Worm (Caenorhabditis elegans) whole organism, L3 larva: ENCODE measurements around the gene C26E6.1.

Experiments
- ZK546.5 ChIP-seq: sonication (generic microtip); optimal IDR thresholded peaks from 2 replicates; lab custom pipeline; 2017; ENCODE audit warnings: missing biosample characterization, missing genetic modification characterization
- aly-2 ChIP-seq: fragments of 150-350 bp; optimal IDR thresholded peaks from 2 replicates; lab custom pipeline; 2014; ENCODE audit warnings: missing biosample characterization, missing genetic modification characterization
- ama-1 ChIP-seq: fragments of 150-350 bp; optimal IDR thresholded peaks from 2 replicates; lab custom pipeline; 2018
- ceh-16 ChIP-seq: sonication (generic microtip); optimal IDR thresholded peaks from 2 replicates; lab custom pipeline; 2017; ENCODE audit warnings: missing biosample characterization, missing genetic modification characterization
- ceh-82 ChIP-seq: fragments of 150-350 bp; optimal IDR thresholded peaks from 2 replicates; lab custom pipeline; 2014; ENCODE audit warnings: missing biosample characterization, missing genetic modification characterization
- daf-12 ChIP-seq: fragments of 150-350 bp; optimal IDR thresholded peaks from 2 replicates; lab custom pipeline; 2014; ENCODE audit warnings: missing biosample characterization, missing genetic modification reagents, missing genetic modification characterization
- egl-5 ChIP-seq: fragments of 150-350 bp; optimal IDR thresholded peaks from 2 replicates; lab custom pipeline; 2017; ENCODE audit warnings: missing biosample characterization, missing genetic modification reagents, missing genetic modification characterization, inconsistent platforms
- elt-1 ChIP-seq: fragments of 150-350 bp; optimal IDR thresholded peaks from 2 replicates; lab custom pipeline; 2014; ENCODE audit warnings: missing biosample characterization, missing genetic modification characterization
- elt-2 ChIP-seq: sonication (generic microtip); optimal IDR thresholded peaks from 2 replicates; lab custom pipeline; 2016; ENCODE audit warnings: missing genetic modification reagents, mild to moderate bottlenecking, missing genetic modification characterization, missing compliant biosample characterization
- elt-3 ChIP-seq, 3 experiments: fragments of 150-350 bp in 1 of 3; sonication (generic microtip) in 2 of 3; optimal IDR thresholded peaks; 2 replicates in 2 of 3; 4 replicates in 1 of 3; lab custom pipeline; 2014 to 2017; ENCODE audit warnings: missing biosample characterization in 3 of 3, missing genetic modification characterization in 3 of 3
- eor-1 ChIP-seq, 2 experiments: fragments of 150-350 bp; optimal IDR thresholded peaks; 2 replicates each; lab custom pipeline; 2014 to 2018; ENCODE audit warnings: missing biosample characterization in 2 of 2, missing genetic modification characterization in 2 of 2
- fkh-10 ChIP-seq: sonication (generic microtip); optimal IDR thresholded peaks from 2 replicates; lab custom pipeline; 2017; ENCODE audit warnings: missing biosample characterization, missing genetic modification reagents, missing genetic modification characterization
- fkh-2 ChIP-seq: fragments of 150-350 bp; optimal IDR thresholded peaks from 2 replicates; lab custom pipeline; 2014; ENCODE audit warnings: missing biosample characterization, missing genetic modification reagents, missing genetic modification characterization
- hmg-11 ChIP-seq: sonication (generic microtip); optimal IDR thresholded peaks from 2 replicates; lab custom pipeline; 2016; ENCODE audit warnings: missing genetic modification characterization, missing compliant biosample characterization
- jun-1 ChIP-seq: fragments of 150-350 bp; optimal IDR thresholded peaks from 2 replicates; lab custom pipeline; 2014; ENCODE audit warnings: missing biosample characterization, missing genetic modification reagents, missing genetic modification characterization
- lin-15B ChIP-seq: fragments of 150-350 bp; optimal IDR thresholded peaks from 2 replicates; lab custom pipeline; 2014; ENCODE audit warnings: missing biosample characterization, missing genetic modification characterization
- lin-39 ChIP-seq: fragments of 150-350 bp; optimal IDR thresholded peaks from 2 replicates; lab custom pipeline; 2018; ENCODE audit warnings: missing biosample characterization, missing genetic modification reagents, missing genetic modification characterization
- mdl-1 ChIP-seq: fragments of 150-350 bp; optimal IDR thresholded peaks from 2 replicates; lab custom pipeline; 2014; ENCODE audit warnings: missing biosample characterization, missing genetic modification characterization
- mml-1 ChIP-seq: fragments of 150-350 bp; sonication (generic microtip); optimal IDR thresholded peaks from 3 replicates; lab custom pipeline; 2014; ENCODE audit warnings: missing biosample characterization, missing genetic modification characterization
- nfya-1 ChIP-seq: sonication (generic microtip); optimal IDR thresholded peaks from 2 replicates; lab custom pipeline; 2017; ENCODE audit warnings: missing genetic modification characterization, mild to moderate bottlenecking, missing compliant biosample characterization, antibody characterized with exemption, moderate library complexity; ENCODE audit not compliant: insufficient read depth
- nhr-11 ChIP-seq: fragments of 150-350 bp; optimal IDR thresholded peaks from 2 replicates; lab custom pipeline; 2014; ENCODE audit warnings: missing biosample characterization, missing genetic modification characterization
- nhr-12 ChIP-seq: fragments of 150-350 bp; optimal IDR thresholded peaks from 2 replicates; lab custom pipeline; 2014; ENCODE audit warnings: missing biosample characterization, missing genetic modification characterization
- nhr-23 ChIP-seq: fragments of 150-350 bp; optimal IDR thresholded peaks from 2 replicates; lab custom pipeline; 2014; ENCODE audit warnings: missing biosample characterization, missing genetic modification reagents, missing genetic modification characterization
- nhr-237 ChIP-seq: fragments of 150-350 bp; optimal IDR thresholded peaks from 2 replicates; lab custom pipeline; 2014; ENCODE audit warnings: missing biosample characterization, missing genetic modification characterization
- nhr-25 ChIP-seq: sonication (generic microtip); optimal IDR thresholded peaks from 2 replicates; lab custom pipeline; 2017; ENCODE audit warnings: missing biosample characterization, missing genetic modification characterization
- nhr-28 ChIP-seq: fragments of 150-350 bp; optimal IDR thresholded peaks from 2 replicates; lab custom pipeline; 2014; ENCODE audit warnings: missing biosample characterization, missing genetic modification characterization
- nhr-43 ChIP-seq: sonication (generic microtip); optimal IDR thresholded peaks from 2 replicates; lab custom pipeline; 2016; ENCODE audit warnings: mild to moderate bottlenecking, missing genetic modification characterization, missing compliant biosample characterization; ENCODE audit not compliant: poor library complexity, severe bottlenecking
- nhr-76 ChIP-seq: fragments of 150-350 bp; sonication (generic microtip); optimal IDR thresholded peaks from 5 replicates; lab custom pipeline; 2014; ENCODE audit warnings: missing biosample characterization, missing genetic modification characterization
- nhr-77 ChIP-seq: fragments of 150-350 bp; optimal IDR thresholded peaks from 2 replicates; lab custom pipeline; 2014; ENCODE audit warnings: missing biosample characterization, missing genetic modification characterization
- pha-4 ChIP-seq: fragments of 150-350 bp; optimal IDR thresholded peaks from 2 replicates; lab custom pipeline; 2014; ENCODE audit warnings: missing biosample characterization, missing genetic modification reagents, missing genetic modification characterization
- pqm-1 ChIP-seq: fragments of 150-350 bp; optimal IDR thresholded peaks from 2 replicates; lab custom pipeline; 2017; ENCODE audit warnings: missing biosample characterization, missing genetic modification characterization, inconsistent platforms
- sea-2 ChIP-seq: fragments of 150-350 bp; sonication (generic microtip); optimal IDR thresholded peaks from 4 replicates; lab custom pipeline; 2014; ENCODE audit warnings: missing biosample characterization, missing genetic modification reagents, missing genetic modification characterization
- skn-1 ChIP-seq: fragments of 150-350 bp; optimal IDR thresholded peaks from 2 replicates; lab custom pipeline; 2014; ENCODE audit warnings: missing biosample characterization, missing genetic modification characterization
- snpc-4 ChIP-seq: fragments of 150-350 bp; optimal IDR thresholded peaks from 2 replicates; lab custom pipeline; 2014; ENCODE audit warnings: missing biosample characterization, missing genetic modification characterization
- tbx-2 ChIP-seq: sonication (generic microtip); optimal IDR thresholded peaks from 2 replicates; lab custom pipeline; 2016; ENCODE audit warnings: mild to moderate bottlenecking, missing genetic modification characterization, missing compliant biosample characterization
- unc-39 ChIP-seq: sonication (generic microtip); optimal IDR thresholded peaks from 4 replicates; lab custom pipeline; 2017; ENCODE audit warnings: missing biosample characterization, missing genetic modification characterization
- unc-62 ChIP-seq: fragments of 150-350 bp; sonication (generic microtip); optimal IDR thresholded peaks from 4 replicates; lab custom pipeline; 2014; ENCODE audit warnings: missing biosample characterization, missing genetic modification reagents, missing genetic modification characterization
- zag-1 ChIP-seq: fragments of 150-350 bp; optimal IDR thresholded peaks from 2 replicates; lab custom pipeline; 2014; ENCODE audit warnings: missing biosample characterization, missing genetic modification characterization
- ztf-11 ChIP-seq: fragments of 150-350 bp; optimal IDR thresholded peaks from 2 replicates; lab custom pipeline; 2014; ENCODE audit warnings: missing biosample characterization, missing genetic modification characterization
- ztf-4 ChIP-seq: fragments of 150-350 bp; optimal IDR thresholded peaks from 2 replicates; lab custom pipeline; 2014; ENCODE audit warnings: missing biosample characterization, missing genetic modification characterization

Gene C26E6.1

DNA sequence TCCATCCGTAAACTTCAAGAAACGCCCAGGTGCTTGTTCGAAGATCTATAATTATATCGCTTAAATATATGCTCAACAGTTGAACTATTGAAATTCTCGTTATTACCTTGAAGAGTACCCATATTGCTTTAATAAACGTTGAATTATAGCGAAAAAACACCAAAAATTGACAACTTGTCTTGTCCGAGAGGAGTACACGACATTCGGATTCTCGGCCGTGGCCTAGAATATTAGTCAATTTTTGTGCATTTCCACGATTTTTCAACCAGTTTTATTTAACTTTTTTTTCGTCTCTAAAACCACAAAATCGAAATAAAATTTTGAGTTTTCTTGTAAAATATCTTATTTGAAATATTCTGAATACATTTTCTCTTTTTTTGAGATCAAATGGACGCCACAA is 44.3 kb upstream of the C26E6.1 start, which contains the start of the genes F26F4.9 and cee-1:
Gene F26F4.9 (minus strand): TSS at position 205 of the 400 bp plus-strand sequence.
Gene cee-1 (plus strand): TSS at position 383 of the 400 bp plus-strand sequence.
- TF ChIP-seq aly-2 (tag; lab: Kevin White, UChicago) (no peak), ztf-11 (tag; lab: Kevin White, UChicago) (no peak), jun-1 (tag; lab: Kevin White, UChicago) (peak; percentile 22), ztf-4 (no peak), lin-15B (tag; lab: Kevin White, UChicago) (peak; percentile 80), pqm-1 (tag; lab: Kevin White, UChicago) (peak; percentile 43), hmg-11 (peak; percentile 33), nhr-43 (tag; lab: Kevin White, UChicago) (peak; percentile 90), skn-1 (tag; lab: Kevin White, UChicago) (no peak), elt-3 (tag; optimal IDR thresholded peaks at IDR 0.05; lab: Kevin White, UChicago) (no peak), nfya-1 (tag; lab: Kevin White, UChicago) (peak; percentile 65), elt-2 (tag; lab: Kevin White, UChicago) (peak; percentile 6), zag-1 (tag; lab: Kevin White, UChicago) (no peak), pha-4 (tag; lab: Kevin White, UChicago) (peak; percentile 71), eor-1 (tag; optimal IDR thresholded peaks at IDR 0.05; lab: Kevin White, UChicago) (no peak), ceh-82 (tag; lab: Kevin White, UChicago) (no peak), snpc-4 (tag; lab: Kevin White, UChicago) (peak; percentile 53), nhr-23 (peak; percentile 48)

DNA sequence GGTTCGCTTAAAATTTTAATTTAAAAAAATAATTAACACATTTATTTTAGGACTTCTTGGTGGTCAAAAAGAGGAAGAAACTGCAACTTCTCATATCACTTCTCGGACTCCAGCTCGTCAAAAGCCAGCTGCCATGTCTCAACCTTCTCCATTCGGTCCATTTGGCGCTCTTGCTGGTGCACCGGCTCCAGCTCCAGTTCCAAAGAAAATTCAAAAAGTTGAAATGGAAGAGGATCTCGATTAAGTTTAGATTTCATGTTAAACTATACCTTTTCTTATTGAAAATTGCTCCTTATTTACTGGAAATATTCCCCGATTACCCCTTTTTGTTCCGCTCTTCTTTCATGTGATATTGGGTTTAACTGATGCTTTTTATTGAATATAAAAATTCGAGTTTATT is 42.9 kb upstream of the C26E6.1 start:
- TF ChIP-seq ceh-16 (tag; lab: Kevin White, UChicago) (no peak), tbx-2 (tag; lab: Kevin White, UChicago) (no peak), nhr-76 (no peak), fkh-2 (tag; lab: Kevin White, UChicago) (no peak), nhr-237 (tag; lab: Kevin White, UChicago) (no peak), nfya-1 (tag; lab: Kevin White, UChicago) (no peak), mml-1 (tag; lab: Kevin White, UChicago) (no peak), nhr-28 (tag; lab: Kevin White, UChicago) (no peak), mdl-1 (tag; lab: Kevin White, UChicago) (no peak), egl-5 (tag; lab: Kevin White, UChicago) (no peak), nhr-43 (tag; lab: Kevin White, UChicago) (no peak), pha-4 (tag; lab: Kevin White, UChicago) (no peak), nhr-77 (no peak)

DNA sequence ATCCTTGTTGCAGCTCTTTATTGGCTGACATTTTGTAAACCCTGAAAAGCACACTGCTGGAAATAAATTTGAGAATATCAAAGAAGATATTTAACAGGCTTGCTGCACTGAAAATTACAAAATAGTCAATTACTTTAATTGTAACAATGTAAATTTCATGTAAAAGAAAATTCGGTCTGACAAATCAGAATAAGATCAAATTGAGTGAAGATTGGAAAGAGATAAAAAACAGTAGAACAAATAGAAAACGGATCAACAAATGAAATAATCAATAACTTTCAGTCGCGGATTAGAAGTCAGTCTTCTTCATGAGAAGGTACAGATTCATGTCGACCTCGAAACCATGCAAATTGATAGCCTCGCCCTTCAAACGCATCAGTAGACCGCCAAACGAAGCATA is 39.6 kb upstream of the C26E6.1 start, which contains the start of gene rars-1:
Gene rars-1 (minus strand): TSS at position 101 of the 400 bp plus-strand sequence.
- TF ChIP-seq mdl-1 (tag; lab: Kevin White, UChicago): no peak
- TF ChIP-seq fkh-2 (tag; lab: Kevin White, UChicago): no peak
- no peak for TF ChIP-seq unc-62 (GFP tag; lab: Kevin White, UChicago)
- TF ChIP-seq nhr-76: no peak
- TF ChIP-seq aly-2 (tag; lab: Kevin White, UChicago): no peak
- no peak for TF ChIP-seq lin-39
- TF ChIP-seq eor-1 (tag; optimal IDR thresholded peaks at IDR 0.05; lab: Kevin White, UChicago): no peak
- no peak for TF ChIP-seq elt-3 (tag; optimal IDR thresholded peaks at IDR 0.05; lab: Kevin White, UChicago)
- TF ChIP-seq lin-15B (tag; lab: Kevin White, UChicago): no peak
- no peak for TF ChIP-seq snpc-4 (tag; lab: Kevin White, UChicago)
- no peak for TF ChIP-seq elt-1 (tag; lab: Kevin White, UChicago)
- no peak for TF ChIP-seq ztf-11 (tag; lab: Kevin White, UChicago)
- no peak for TF ChIP-seq skn-1 (tag; lab: Kevin White, UChicago)
- no peak for TF ChIP-seq unc-39 (tag; lab: Kevin White, UChicago)
- TF ChIP-seq pqm-1 (tag; lab: Kevin White, UChicago): no peak
- TF ChIP-seq ZK546.5: no peak
- no peak for TF ChIP-seq nhr-77
- TF ChIP-seq ztf-4: no peak
- no peak for TF ChIP-seq nhr-23

DNA sequence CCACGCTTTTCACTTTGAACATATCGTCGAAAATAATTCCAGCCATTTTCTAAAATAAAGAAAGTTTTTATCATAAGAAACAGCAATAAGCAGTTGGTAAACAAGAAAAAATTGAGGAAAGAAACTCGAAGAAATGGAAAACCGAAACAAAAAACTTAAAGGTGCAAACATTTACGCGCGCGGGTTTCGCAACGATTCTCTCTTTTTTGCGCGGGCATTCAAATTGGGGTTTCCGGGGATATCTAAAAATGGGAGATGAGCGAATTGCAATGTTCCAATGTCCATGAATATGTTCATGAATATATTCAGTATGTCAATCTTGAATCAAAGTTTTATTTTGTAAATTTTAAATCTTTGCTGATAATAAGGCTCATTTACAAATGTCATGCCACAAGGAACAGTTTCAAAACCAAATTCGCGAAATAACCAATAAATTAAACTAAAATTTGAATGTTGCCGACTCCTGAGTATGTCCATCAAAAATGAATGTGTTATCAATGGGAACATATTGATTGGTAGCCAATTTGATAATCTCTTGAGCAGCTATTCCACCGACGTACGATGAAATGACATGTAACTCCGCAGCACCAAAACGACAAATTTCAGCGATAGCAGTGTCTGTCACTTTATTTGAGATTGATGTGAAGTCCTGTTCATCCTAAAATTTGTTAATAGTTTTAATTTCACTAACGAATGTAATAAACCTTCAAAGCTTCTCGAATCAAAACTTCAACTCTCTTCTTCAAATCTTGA is 38.5 kb upstream of the C26E6.1 start, which contains the start of gene rpb-8:
Gene rpb-8 (minus strand): TSS at position 49 of the 753 bp plus-strand sequence.
- no peak for TF ChIP-seq tbx-2 (tag; lab: Kevin White, UChicago)
- peak; percentile 38 for TF ChIP-seq ama-1 (lab: Kevin White, UChicago)
- peak; percentile 61 for TF ChIP-seq lin-39
- TF ChIP-seq pha-4 (tag; lab: Kevin White, UChicago): peak; percentile 71
- no peak for TF ChIP-seq nhr-77
- no peak for TF ChIP-seq fkh-10 (GFP tag; lab: Kevin White, UChicago)
- peak; percentile 57 for TF ChIP-seq egl-5 (tag; lab: Kevin White, UChicago)
- TF ChIP-seq sea-2 (GFP tag; lab: Kevin White, UChicago): no peak
- TF ChIP-seq eor-1 (tag; optimal IDR thresholded peaks at IDR 0.05; lab: Kevin White, UChicago): no peak
- no peak for TF ChIP-seq fkh-2 (tag; lab: Kevin White, UChicago)
- TF ChIP-seq elt-3 (tag; optimal IDR thresholded peaks at IDR 0.05; lab: Kevin White, UChicago): no peak
- no peak for TF ChIP-seq nhr-11 (tag; lab: Kevin White, UChicago)
- no peak for TF ChIP-seq nhr-237 (tag; lab: Kevin White, UChicago)
- TF ChIP-seq hmg-11: no peak
- TF ChIP-seq daf-12 (tag; lab: Kevin White, UChicago): no peak
- peak; percentile 72 for TF ChIP-seq nfya-1 (tag; lab: Kevin White, UChicago)
- TF ChIP-seq unc-39 (tag; lab: Kevin White, UChicago): no peak
- TF ChIP-seq nhr-23: peak; percentile 66
- TF ChIP-seq nhr-28 (tag; lab: Kevin White, UChicago): no peak
- TF ChIP-seq ceh-82 (tag; lab: Kevin White, UChicago): no peak
- TF ChIP-seq snpc-4 (tag; lab: Kevin White, UChicago): peak; percentile 37
- peak; percentile 8 for TF ChIP-seq nhr-25 (tag; lab: Kevin White, UChicago)
- no peak for TF ChIP-seq nhr-12 (tag; lab: Kevin White, UChicago)
- no peak for TF ChIP-seq nhr-76
- TF ChIP-seq ztf-4: no peak
- TF ChIP-seq lin-15B (tag; lab: Kevin White, UChicago): peak; percentile 71
- TF ChIP-seq skn-1 (tag; lab: Kevin White, UChicago): no peak
